Worm (Caenorhabditis elegans): ENCODE measurements around the gene F13H10.6.

Gene F13H10.6

ce11 chrIV:11053652-11054317, 44.7 kb downstream of the F13H10.6 start, which contains the start of the genes F36H1.12 and lin-3 (continued):
- TF ChIP-seq tbp1 (GFP tag; optimal IDR thresholded peaks at IDR 0.05) (no peak), atf-7 (tag; optimal IDR thresholded peaks at IDR 0.05) (no peak), hmg-1.2 (GFP tag; IDR thresholded peaks at IDR 0.05) (peak; percentile 91), egrh-3 (GFP tag; IDR thresholded peaks at IDR 0.05) (no peak), fkh-3 (tag; optimal IDR thresholded peaks at IDR 0.05) (no peak), ceh-100 (GFP tag; IDR thresholded peaks at IDR 0.05) (peak; percentile 93), attf-5 (GFP tag; optimal IDR thresholded peaks at IDR 0.05) (no peak), snpc-1.3 (tag; optimal IDR thresholded peaks at IDR 0.05; ENCODE audit: insufficient read depth) (no peak), Y53F4B.3 (GFP tag; IDR thresholded peaks at IDR 0.05) (no peak), Y79H2A.3 (GFP tag; conservative IDR thresholded peaks at IDR 0.05) (no peak), mcd-1 (GFP tag; IDR thresholded peaks at IDR 0.05) (peak; percentile 73), ceh-58 (GFP tag; IDR thresholded peaks at IDR 0.05) (no peak), somi-1 (GFP tag; optimal IDR thresholded peaks at IDR 0.05) (no peak), T26A5.8 (tag; optimal IDR thresholded peaks at IDR 0.05) (no peak), hmg-20 (GFP tag; IDR thresholded peaks at IDR 0.05) (no peak), lin-26 (GFP tag; IDR thresholded peaks at IDR 0.05) (no peak), snpc-3.4 (tag; optimal IDR thresholded peaks at IDR 0.05) (no peak), madf-8 (GFP tag; conservative IDR thresholded peaks at IDR 0.05) (peak; percentile 20; the same call in 1 of the 2 replicates), lin-40 (tag; optimal IDR thresholded peaks at IDR 0.05) (no peak), madf-6 (GFP tag; IDR thresholded peaks at IDR 0.05) (peak; percentile 56; the same call in 1 of the 2 replicates), him-1 (tag; optimal IDR thresholded peaks at IDR 0.05) (no peak), F57A8.1 (GFP tag; optimal IDR thresholded peaks at IDR 0.05) (no peak), lin-35 (GFP tag; optimal IDR thresholded peaks at IDR 0.05) (no peak), ztf-3 (GFP tag; optimal IDR thresholded peaks at IDR 0.05) (no peak), xnd-1 (tag; optimal IDR thresholded peaks at IDR 0.05) (no peak)

Data from whole organism, young adult.